Fruit fly (Drosophila melanogaster) whole organism, adult: ENCODE results near the gene OtopLa.

ENCODE experiments used
- CG11617 ChIP-seq: fragments of 200-800 bp; sonication (Bioruptor generic); optimal IDR thresholded peaks from 2 replicates; lab custom pipeline; 2017; ENCODE audit warnings: mild to moderate bottlenecking, missing biosample characterization, missing genetic modification reagents, missing genetic modification characterization
- CG12768 ChIP-seq: fragments of 200-800 bp; sonication (Bioruptor generic); optimal IDR thresholded peaks from 2 replicates; lab custom pipeline; 2017; ENCODE audit warnings: missing biosample characterization, missing genetic modification characterization, mild to moderate bottlenecking, moderate library complexity, missing genetic modification reagents
- CG5204 ChIP-seq: fragments of 200-800 bp; sonication (Bioruptor generic); optimal IDR thresholded peaks from 2 replicates; lab custom pipeline; 2016; ENCODE audit warnings: missing biosample characterization, missing genetic modification characterization
- CG7045 ChIP-seq: fragments of 200-800 bp; sonication (Bioruptor generic); optimal IDR thresholded peaks from 2 replicates; lab custom pipeline; 2017; ENCODE audit warnings: missing biosample characterization, mild to moderate bottlenecking, missing genetic modification characterization
- CG7101 ChIP-seq: fragments of 200-800 bp; sonication (Bioruptor generic); optimal IDR thresholded peaks from 2 replicates; lab custom pipeline; 2018; ENCODE audit warnings: missing biosample characterization, mild to moderate bottlenecking, missing genetic modification characterization, moderate library complexity
- Mnt ChIP-seq: fragments of 200-800 bp; sonication (Bioruptor generic); optimal IDR thresholded peaks from 2 replicates; lab custom pipeline; 2016; ENCODE audit warnings: missing biosample characterization, mild to moderate bottlenecking, missing genetic modification characterization
- cnc ChIP-seq, 2 experiments: fragments of >200 bp; optimal IDR thresholded peaks; 2 replicates each; lab custom pipeline; 2017
- kay ChIP-seq: fragments of 200-800 bp; sonication (Bioruptor generic); peaks from one replicate; lab custom pipeline; 2016; ENCODE audit warnings: missing biosample characterization, missing genetic modification characterization, borderline replicate concordance
- pad ChIP-seq: fragments of 200-800 bp; sonication (Bioruptor generic); optimal IDR thresholded peaks from 3 replicates; lab custom pipeline; 2017; ENCODE audit warnings: missing biosample characterization, missing genetic modification characterization, mild to moderate bottlenecking, moderate library complexity, missing genetic modification reagents
- tj ChIP-seq: fragments of 200-800 bp; sonication (Bioruptor generic); optimal IDR thresholded peaks from 3 replicates; lab custom pipeline; 2017; ENCODE audit warnings: missing biosample characterization, mild to moderate bottlenecking, missing genetic modification characterization, moderate library complexity
- toe ChIP-seq: fragments of 200-800 bp; sonication (Bioruptor generic); optimal IDR thresholded peaks from 2 replicates; lab custom pipeline; 2016; ENCODE audit warnings: missing biosample characterization, missing genetic modification characterization

DNA sequence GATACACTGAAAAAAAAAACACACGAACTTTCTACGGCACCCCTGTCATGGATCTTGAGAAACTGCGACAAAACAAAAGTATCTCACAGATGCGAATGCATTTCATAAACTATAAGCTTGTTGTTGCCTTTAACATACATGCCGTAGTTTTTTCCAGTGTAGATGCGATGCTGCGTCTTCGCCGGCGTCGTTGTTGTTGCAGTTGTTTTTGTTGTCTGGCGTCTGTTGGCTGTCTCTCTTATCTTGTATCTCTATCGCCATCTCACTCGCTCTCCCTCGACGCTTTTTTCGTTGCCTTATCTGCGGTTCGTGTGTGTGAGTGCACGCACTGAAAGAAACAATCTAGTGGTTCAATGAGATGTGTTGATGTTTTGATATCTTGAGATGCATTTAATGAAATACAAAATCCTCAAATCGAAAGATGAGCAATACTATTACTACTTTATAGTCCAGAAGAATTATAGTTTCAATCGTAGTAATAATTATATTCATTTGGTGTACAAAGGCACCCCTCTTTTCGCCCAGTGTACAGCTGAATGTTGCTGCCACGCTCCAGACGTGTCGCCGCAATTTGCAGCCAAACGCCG lies 48.2 kb upstream of the OtopLa start:
- TF ChIP-seq tj (GFP tag; lab: Kevin White, UChicago) (peak; percentile 51), pad (GFP tag; lab: Kevin White, UChicago) (peak; percentile 15), CG7101 (tag; lab: Kevin White, UChicago) (peak; percentile 70), kay (no peak), CG5204 (GFP tag; lab: Kevin White, UChicago) (peak; percentile 69), cnc (optimal IDR thresholded peaks at IDR 0.05; lab: Kevin White, UChicago) (no peak), CG7045 (GFP tag; lab: Kevin White, UChicago) (peak; percentile 55), CG12768 (peak; percentile 59), Mnt (peak; percentile 26), toe (GFP tag; lab: Kevin White, UChicago) (peak; percentile 74), CG11617 (GFP tag; lab: Kevin White, UChicago) (peak; percentile 59)
